Worm (Caenorhabditis elegans) whole organism, late embryonic: ENCODE measurements around the gene srw-137.

Experiments used
- K09A11.1 ChIP-seq: sonication (generic microtip); optimal IDR thresholded peaks from 2 replicates; lab custom pipeline; 2017; ENCODE audit warnings: antibody characterized with exemption, mild to moderate bottlenecking, missing genetic modification characterization, missing compliant biosample characterization; ENCODE audit not compliant: insufficient read depth
- eyg-1 ChIP-seq: sonication (generic microtip); optimal IDR thresholded peaks from 2 replicates; lab custom pipeline; 2016; ENCODE audit warnings: missing genotype, missing genetic modification characterization, missing compliant biosample characterization
- pag-3 ChIP-seq: sonication (generic microtip); optimal IDR thresholded peaks from 2 replicates; lab custom pipeline; 2016; ENCODE audit warnings: missing compliant biosample characterization, missing genetic modification characterization, borderline replicate concordance
- pha-4 ChIP-seq: fragments of 150-350 bp; optimal IDR thresholded peaks from 2 replicates; lab custom pipeline; 2018; ENCODE audit warnings: missing biosample characterization, missing genetic modification reagents, missing genetic modification characterization
- pqm-1 ChIP-seq: sonication (generic microtip); optimal IDR thresholded peaks from 2 replicates; lab custom pipeline; 2016; ENCODE audit warnings: missing genetic modification characterization, missing compliant biosample characterization
- ref-2 ChIP-seq: sonication (generic microtip); optimal IDR thresholded peaks from 2 replicates; lab custom pipeline; 2016; ENCODE audit warnings: missing genetic modification characterization, missing compliant biosample characterization
- rnt-1 ChIP-seq: sonication (generic microtip); optimal IDR thresholded peaks from 2 replicates; lab custom pipeline; 2016; ENCODE audit warnings: missing genetic modification characterization, missing compliant biosample characterization
- unc-55 ChIP-seq: sonication (generic microtip); optimal IDR thresholded peaks from 2 replicates; lab custom pipeline; 2017; ENCODE audit warnings: missing biosample characterization, missing genetic modification reagents, missing genetic modification characterization

DNA sequence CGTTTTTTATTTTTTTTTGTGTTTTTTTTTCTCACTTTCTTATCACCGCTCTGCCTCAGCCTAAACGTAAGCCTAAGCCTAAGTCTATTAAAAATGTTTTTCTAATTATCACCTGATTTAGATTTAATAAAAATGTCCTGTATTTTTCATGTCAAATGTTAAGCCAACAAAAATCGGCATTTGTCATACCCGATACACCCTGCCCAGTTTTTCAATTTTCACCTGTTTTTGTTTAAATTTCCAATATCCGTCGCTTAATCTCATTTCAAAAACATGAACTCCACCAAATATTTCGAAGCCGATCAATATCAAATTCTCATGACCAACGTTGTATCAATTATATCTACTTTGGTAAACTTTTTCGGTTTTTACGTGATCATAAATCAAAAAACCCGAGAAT lies 12.5 kb downstream of the srw-137 start, which contains the start of gene C31B8.1:
- no peak for TF ChIP-seq pha-4
- TF ChIP-seq unc-55: no peak
- TF ChIP-seq K09A11.1 (tag; lab: Kevin White, UChicago): no peak
- TF ChIP-seq eyg-1 (tag; lab: Kevin White, UChicago): no peak
- TF ChIP-seq pag-3 (tag; lab: Kevin White, UChicago): no peak
- TF ChIP-seq pqm-1 (tag; lab: Kevin White, UChicago): no peak
- TF ChIP-seq rnt-1 (tag; lab: Kevin White, UChicago): no peak
- no peak for TF ChIP-seq ref-2
